Fruit fly (Drosophila melanogaster): ENCODE data around the gene FASN1.

The FASN1 gene

dm6 chr2L:3029012-3029411 is 27.4 kb upstream of the FASN1 start, which contains the start of the genes Sf3b2 and CG17219 (continued):
- TF ChIP-seq CG4820 (GFP tag; optimal IDR thresholded peaks at IDR 0.05) = no peak
- peak; percentile 61 for TF ChIP-seq tna (GFP tag; IDR thresholded peaks at IDR 0.05; ENCODE audit: partially characterized antibody)
- TF ChIP-seq HLH4C (GFP tag; IDR thresholded peaks at IDR 0.05; ENCODE audit: partially characterized antibody) = peak; percentile 58; the same call in 2 of the 3 replicates
- peak; percentile 82 for TF ChIP-seq amos (GFP tag; IDR thresholded peaks at IDR 0.05; ENCODE audit: partially characterized antibody)
- TF ChIP-seq CG17612 (GFP tag; IDR thresholded peaks at IDR 0.05) = no peak
- TF ChIP-seq Ets65A (GFP tag) = peak; percentile 86
- peak; percentile 40 for TF ChIP-seq nmo (GFP tag; optimal IDR thresholded peaks at IDR 0.05)
- no peak for TF ChIP-seq CG7372 (GFP tag; IDR thresholded peaks at IDR 0.05)
- TF ChIP-seq nau (GFP tag; optimal IDR thresholded peaks at IDR 0.05) = no peak
- peak; percentile 45 for TF ChIP-seq CG14710 (tag; optimal IDR thresholded peaks at IDR 0.05)
- TF ChIP-seq Bgb (GFP tag; IDR thresholded peaks at IDR 0.05; ENCODE audit: partially characterized antibody) = peak; percentile 72
- peak; percentile 22 for TF ChIP-seq pfk (GFP tag; optimal IDR thresholded peaks at IDR 0.05)
- peak; percentile 91 for TF ChIP-seq Sry-δ (GFP tag; optimal IDR thresholded peaks at IDR 0.05)
- no peak for TF ChIP-seq kay (GFP tag; optimal IDR thresholded peaks at IDR 0.05)
- peak; percentile 18 for TF ChIP-seq CG12155 (GFP tag; optimal IDR thresholded peaks at IDR 0.05)
- TF ChIP-seq unc-4 (GFP tag; IDR thresholded peaks at IDR 0.05; ENCODE audit: partially characterized antibody) = peak; percentile 64
- TF ChIP-seq CG18262 (tag; optimal IDR thresholded peaks at IDR 0.05) = no peak
- peak; percentile 85 for TF ChIP-seq BEAF-32 (GFP tag; optimal IDR thresholded peaks at IDR 0.05)
- TF ChIP-seq row (GFP tag; IDR thresholded peaks at IDR 0.05) = peak; percentile 29; the same call in 1 of the 3 replicates
- no peak for TF ChIP-seq CG7839 (tag; optimal IDR thresholded peaks at IDR 0.05)
- TF ChIP-seq CG15514 (GFP tag; optimal IDR thresholded peaks at IDR 0.05) = peak; percentile 1
- no peak for TF ChIP-seq slp2 (GFP tag; optimal IDR thresholded peaks at IDR 0.05)
- peak; percentile 39; the same call in 1 of the 2 replicates for TF ChIP-seq Rfx (GFP tag; IDR thresholded peaks at IDR 0.05)
- peak; percentile 65 for TF ChIP-seq stwl (tag; optimal IDR thresholded peaks at IDR 0.05)
- TF ChIP-seq CG9932 (GFP tag; IDR thresholded peaks at IDR 0.05) = peak; percentile 49; the same call in 1 of the 2 replicates
- no peak for TF ChIP-seq CG3065 (GFP tag; optimal IDR thresholded peaks at IDR 0.05)
- peak; percentile 52 for TF ChIP-seq vvl (GFP tag; IDR thresholded peaks at IDR 0.05)
- peak; percentile 25 for TF ChIP-seq CG17186 (GFP tag; optimal IDR thresholded peaks at IDR 0.05)
- TF ChIP-seq vnd (GFP tag; IDR thresholded peaks at IDR 0.05; ENCODE audit: partially characterized antibody) = peak; percentile 52; the same call in 2 of the 3 replicates
- peak; percentile 16; the same call in 1 of the 3 replicates for TF ChIP-seq CG34422 (GFP tag; IDR thresholded peaks at IDR 0.05)
- TF ChIP-seq HmgZ (tag; optimal IDR thresholded peaks at IDR 0.05) = peak; percentile 60
- TF ChIP-seq Vsx1 (GFP tag; optimal IDR thresholded peaks at IDR 0.05) = no peak
- TF ChIP-seq sisA (GFP tag; IDR thresholded peaks at IDR 0.05) = no peak
- no peak for TF ChIP-seq wdn (GFP tag; IDR thresholded peaks at IDR 0.05)
- TF ChIP-seq CG13775 (GFP tag; optimal IDR thresholded peaks at IDR 0.05) = no peak
- no peak for TF ChIP-seq CG11723 (GFP tag; optimal IDR thresholded peaks at IDR 0.05)
- no peak for TF ChIP-seq Trl (optimal IDR thresholded peaks at IDR 0.05)
- TF ChIP-seq Trl (GFP tag; optimal IDR thresholded peaks at IDR 0.05) = peak; percentile 7
- no peak for TF ChIP-seq slbo (GFP tag; IDR thresholded peaks at IDR 0.05)
- TF ChIP-seq NC2β (GFP tag; optimal IDR thresholded peaks at IDR 0.05) = peak; percentile 51
- TF ChIP-seq exex (tag; optimal IDR thresholded peaks at IDR 0.05) = no peak
- no peak for TF ChIP-seq otp (GFP tag; IDR thresholded peaks at IDR 0.05)
- TF ChIP-seq CG11093 (GFP tag; IDR thresholded peaks at IDR 0.05) = no peak
- no peak for TF ChIP-seq CG32767 (GFP tag; IDR thresholded peaks at IDR 0.05)
- peak; percentile 96 for TF ChIP-seq CG11560 (tag; IDR thresholded peaks at IDR 0.05)
- TF ChIP-seq CG34224 (GFP tag; IDR thresholded peaks at IDR 0.05; ENCODE audit: partially characterized antibody) = peak; percentile 76
- no peak for TF ChIP-seq CG4282 (GFP tag; optimal IDR thresholded peaks at IDR 0.05)
- TF ChIP-seq eyg (GFP tag; optimal IDR thresholded peaks at IDR 0.05) = no peak
- TF ChIP-seq trem (tag; optimal IDR thresholded peaks at IDR 0.05) = peak; percentile 96
- TF ChIP-seq CG33213 (GFP tag; optimal IDR thresholded peaks at IDR 0.05) = peak; percentile 4
- no peak for TF ChIP-seq rib (GFP tag; IDR thresholded peaks at IDR 0.05)
